Worm (Caenorhabditis elegans): ENCODE data around the gene C14C11.1.
"Not testable (repeated sequence)": the region's sequence is repeated elsewhere in the genome, so short reads cannot be mapped to it uniquely, and the experiment has no call there.

C14C11.1 gene

ce11 chrV:5663317-5663716 is at the start of gene C14C11.1:
TSS of gene C14C11.1 (plus strand) at chrV:5663617.
- TF ChIP-seq dao-5, him-1, W03F9.2 (tag; optimal IDR thresholded peaks at IDR 0.05): not testable (repeated sequence)

DNA sequence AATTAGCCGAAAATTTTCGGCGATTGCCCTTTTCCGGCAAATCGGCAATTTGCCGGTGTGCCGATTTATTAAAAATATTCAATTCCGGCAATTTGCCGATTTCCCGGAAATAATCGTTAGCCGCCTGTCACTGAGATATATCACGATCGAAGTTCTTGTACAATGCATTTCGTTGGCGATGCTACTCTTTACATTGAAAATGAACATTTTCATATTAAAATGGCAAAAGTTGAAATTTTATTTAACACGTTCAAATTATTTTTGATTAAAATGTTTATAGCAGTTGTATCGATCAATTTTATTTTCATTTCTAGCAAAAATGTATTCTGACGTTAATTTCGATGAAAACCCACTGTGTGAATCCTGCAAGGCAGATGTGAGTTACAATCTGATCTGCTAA is 48.7 kb upstream of the C14C11.1 start, which contains the start of gene M03E7.3:
TSS of gene M03E7.3 (plus strand) at position 301 of the 400 bp plus-strand sequence.
- TF ChIP-seq him-1 (tag; optimal IDR thresholded peaks at IDR 0.05) = no peak
- no peak for TF ChIP-seq dao-5 (tag; optimal IDR thresholded peaks at IDR 0.05)
- TF ChIP-seq W03F9.2 (tag; optimal IDR thresholded peaks at IDR 0.05) = no peak

DNA sequence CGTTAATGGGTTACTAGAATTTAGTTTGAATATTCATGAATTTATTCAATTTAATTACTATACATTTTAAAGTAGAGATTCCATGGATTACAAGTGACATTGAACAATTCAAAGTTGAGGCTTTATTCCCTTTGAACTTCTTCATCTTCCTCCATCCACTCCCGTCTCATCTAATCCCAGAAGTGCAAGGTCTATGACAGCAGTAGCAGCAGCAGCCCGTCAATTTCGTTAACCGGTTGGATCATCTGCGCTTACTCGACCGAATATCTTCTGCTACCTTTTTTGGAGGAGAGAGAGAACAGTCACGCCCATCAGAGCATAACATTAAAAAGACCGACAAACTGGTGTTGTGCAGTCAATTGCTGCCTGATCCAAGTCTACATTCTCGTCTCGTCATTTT is 46.1 kb upstream of the C14C11.1 start, which contains the start of gene M03E7.2:
TSS of gene M03E7.2 (plus strand) at position 301 of the 400 bp plus-strand sequence.
- TF ChIP-seq W03F9.2 (tag; optimal IDR thresholded peaks at IDR 0.05) (no peak), him-1 (tag; optimal IDR thresholded peaks at IDR 0.05) (no peak), dao-5 (tag; optimal IDR thresholded peaks at IDR 0.05) (no peak)

DNA sequence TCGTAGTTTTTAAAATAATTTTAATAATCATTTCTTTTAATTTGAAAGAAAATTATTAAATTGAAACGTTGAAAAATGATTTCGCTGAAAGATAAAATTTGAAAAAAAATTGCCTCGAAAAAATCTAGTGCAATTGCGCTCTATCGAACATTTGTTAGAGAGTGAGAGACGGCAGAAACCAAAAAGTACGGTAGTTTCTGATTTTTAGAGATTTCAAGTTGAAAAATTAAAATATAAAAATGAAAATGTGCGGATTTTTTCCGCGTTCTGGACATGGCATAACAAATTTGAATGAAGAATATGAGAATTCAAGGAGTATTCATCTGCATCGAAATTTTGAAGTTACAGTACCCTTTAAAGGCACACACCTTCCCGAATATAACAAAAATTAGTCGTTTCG is 44.0 kb upstream of the C14C11.1 start:
- TF ChIP-seq W03F9.2 (tag; optimal IDR thresholded peaks at IDR 0.05) (no peak), him-1 (tag; optimal IDR thresholded peaks at IDR 0.05) (no peak), dao-5 (tag; optimal IDR thresholded peaks at IDR 0.05) (no peak)

- TF ChIP-seq him-1 (tag; optimal IDR thresholded peaks at IDR 0.05) (no peak), dao-5 (tag; optimal IDR thresholded peaks at IDR 0.05) (no peak), W03F9.2 (tag; optimal IDR thresholded peaks at IDR 0.05) (no peak)
Measured at ce11 chrV:5620040-5620439, 43.4 kb upstream of the C14C11.1 start, which contains the start of gene memb-2. TSS of gene memb-2 (minus strand) at chrV:5620140.

ce11 chrV:5621390-5621789 is 42.0 kb upstream of the C14C11.1 start, which contains the start of gene M03E7.1:
TSS of gene M03E7.1 (plus strand) at chrV:5621690.
- TF ChIP-seq W03F9.2 (tag; optimal IDR thresholded peaks at IDR 0.05) = no peak
- no peak for TF ChIP-seq him-1 (tag; optimal IDR thresholded peaks at IDR 0.05)
- no peak for TF ChIP-seq dao-5 (tag; optimal IDR thresholded peaks at IDR 0.05)

ce11 chrV:5628014-5628413 is 35.4 kb upstream of the C14C11.1 start:
- TF ChIP-seq W03F9.2 (tag; optimal IDR thresholded peaks at IDR 0.05) = no peak
- no peak for TF ChIP-seq dao-5 (tag; optimal IDR thresholded peaks at IDR 0.05)
- no peak for TF ChIP-seq him-1 (tag; optimal IDR thresholded peaks at IDR 0.05)

ce11 chrV:5630792-5631191 is 32.6 kb upstream of the C14C11.1 start, which contains the start of gene acy-4:
TSS of gene acy-4 (minus strand) at chrV:5630892.
- TF ChIP-seq him-1 (tag; optimal IDR thresholded peaks at IDR 0.05) = no peak
- no peak for TF ChIP-seq W03F9.2 (tag; optimal IDR thresholded peaks at IDR 0.05)

- no peak for TF ChIP-seq him-1 (tag; optimal IDR thresholded peaks at IDR 0.05)
- no peak for TF ChIP-seq W03F9.2 (tag; optimal IDR thresholded peaks at IDR 0.05)
- no peak for TF ChIP-seq dao-5 (tag; optimal IDR thresholded peaks at IDR 0.05)
Measured at ce11 chrV:5634445-5634844, 29.0 kb upstream of the C14C11.1 start.

ce11 chrV:5644171-5644570 is 19.2 kb upstream of the C14C11.1 start, which contains the start of gene srx-117:
TSS of gene srx-117 (plus strand) at chrV:5644471.
- TF ChIP-seq W03F9.2 (tag; optimal IDR thresholded peaks at IDR 0.05) = no peak
- TF ChIP-seq him-1 (tag; optimal IDR thresholded peaks at IDR 0.05) = no peak
- TF ChIP-seq dao-5 (tag; optimal IDR thresholded peaks at IDR 0.05) = no peak

DNA sequence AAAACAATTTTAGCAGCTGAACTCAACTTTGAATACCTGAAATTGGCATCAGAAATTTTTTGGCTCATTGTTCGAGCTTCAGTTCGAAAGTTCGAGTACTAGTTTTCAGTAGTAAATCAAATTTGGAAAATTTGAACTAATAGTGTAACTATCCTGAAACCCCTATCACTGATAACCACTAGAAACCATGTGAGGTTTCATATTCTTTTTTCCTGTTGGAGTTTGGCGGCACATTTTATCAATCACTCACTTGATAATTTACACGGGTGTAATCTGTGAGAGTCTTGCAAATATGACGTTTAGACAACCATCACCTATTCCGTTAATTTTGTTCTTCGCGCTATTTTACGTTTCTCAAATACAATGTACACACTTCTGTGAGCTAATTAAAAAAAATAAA is 16.1 kb upstream of the C14C11.1 start, which contains the start of gene C14C11.4:
TSS of gene C14C11.4 (plus strand) at position 252 of the 400 bp plus-strand sequence.
- no peak for TF ChIP-seq him-1 (tag; optimal IDR thresholded peaks at IDR 0.05)
- no peak for TF ChIP-seq dao-5 (tag; optimal IDR thresholded peaks at IDR 0.05)
- TF ChIP-seq W03F9.2 (tag; optimal IDR thresholded peaks at IDR 0.05) = no peak

DNA sequence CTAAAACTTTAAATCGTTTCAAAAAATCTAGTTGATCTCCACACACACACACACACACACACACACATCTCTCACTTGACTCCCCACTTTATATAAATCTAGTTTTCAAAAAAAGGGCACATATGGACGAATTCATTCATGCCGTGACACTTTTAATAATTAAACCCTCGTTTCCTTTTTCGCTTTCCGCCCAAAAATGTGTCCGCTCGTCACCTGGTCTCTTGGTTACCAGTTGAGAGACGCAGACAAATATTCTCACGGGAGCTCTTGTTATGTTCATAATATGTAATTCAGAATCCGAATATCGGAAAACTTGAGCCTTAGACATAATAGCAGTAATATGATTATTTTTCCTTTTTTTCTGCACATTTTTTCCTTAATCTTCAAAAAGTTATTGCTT is 11.5 kb upstream of the C14C11.1 start:
- no peak for TF ChIP-seq dao-5 (tag; optimal IDR thresholded peaks at IDR 0.05)
- no peak for TF ChIP-seq W03F9.2 (tag; optimal IDR thresholded peaks at IDR 0.05)
- no peak for TF ChIP-seq him-1 (tag; optimal IDR thresholded peaks at IDR 0.05)

DNA sequence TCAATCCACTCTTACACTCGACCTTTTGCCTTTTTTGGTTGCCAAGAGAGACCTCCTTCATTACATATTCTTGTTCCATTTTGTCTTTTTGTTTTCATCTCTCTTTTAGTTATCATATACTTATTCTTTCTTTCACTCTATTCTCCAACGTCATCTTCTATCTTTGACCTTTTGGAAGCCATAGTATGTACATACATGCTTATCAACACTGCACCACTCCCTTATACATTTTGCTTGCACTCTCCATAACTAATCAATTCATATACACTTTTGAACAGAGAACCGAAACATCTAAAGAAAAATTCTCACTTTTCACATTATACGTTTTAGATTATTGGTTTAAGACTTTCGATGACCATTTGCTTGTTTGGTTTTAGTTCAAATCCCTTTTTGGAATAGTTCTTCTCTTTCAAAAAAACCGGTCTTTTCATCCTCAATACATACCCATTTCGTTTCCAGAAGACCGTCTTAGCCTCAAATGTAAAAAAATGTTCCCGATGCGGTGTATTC is 9.4 kb upstream of the C14C11.1 start, which contains the start of gene hex-2:
TSS of gene hex-2 (plus strand) at position 460 of the 510 bp plus-strand sequence.
- TF ChIP-seq him-1 (tag; optimal IDR thresholded peaks at IDR 0.05) (no peak), W03F9.2 (tag; optimal IDR thresholded peaks at IDR 0.05) (no peak), dao-5 (tag; optimal IDR thresholded peaks at IDR 0.05) (no peak)

DNA sequence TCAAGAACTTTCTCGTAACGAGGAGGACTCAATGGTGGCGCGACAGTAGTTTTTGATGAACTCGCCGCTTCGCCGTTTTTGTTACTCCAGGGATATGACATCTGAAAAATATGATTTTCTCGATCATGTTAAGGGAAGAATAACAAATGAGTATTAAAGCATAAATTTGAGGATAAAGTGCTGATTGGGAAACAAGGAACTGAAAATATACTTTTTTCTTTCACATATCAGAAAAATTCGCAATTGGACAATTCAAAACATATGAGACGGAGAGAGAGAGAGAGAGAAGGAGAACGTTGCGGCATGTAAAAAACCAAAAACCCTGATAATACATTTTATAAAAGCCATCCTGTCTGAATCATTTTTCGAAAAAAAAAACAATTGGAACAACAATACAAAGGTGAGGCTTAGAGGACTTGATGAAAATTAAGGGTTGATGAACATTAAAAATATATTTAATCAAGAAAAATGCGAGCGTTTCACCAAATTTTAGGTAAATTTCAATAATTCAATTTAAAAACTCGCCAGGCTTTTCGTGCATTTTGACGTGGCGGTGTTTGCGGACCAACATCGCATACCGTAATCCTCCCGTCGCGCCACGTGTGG is 2.7 kb upstream of the C14C11.1 start, which contains the start of the genes mut-14 and C14C11.2:
TSS of gene mut-14 (minus strand) at position 101 of the 606 bp plus-strand sequence.
TSS of gene C14C11.2 (plus strand) at position 556 of the 606 bp plus-strand sequence.
- no peak for TF ChIP-seq dao-5 (tag; optimal IDR thresholded peaks at IDR 0.05)
- TF ChIP-seq him-1 (tag; optimal IDR thresholded peaks at IDR 0.05) = no peak
